Fruit fly (Drosophila melanogaster) whole organism, wandering third instar larva: ENCODE data around the gene frm.

Experiments
- Mio ChIP-seq: sonication (Bioruptor generic); optimal IDR thresholded peaks from 2 replicates; lab custom pipeline; 2016; ENCODE audit warnings: missing biosample characterization, missing genetic modification characterization
- dl ChIP-seq, 2 experiments: fragments of 175-275, 200-275 bp in 1 of 2; fragments of 200-275 bp in 1 of 2; sonication (Bioruptor generic); optimal IDR thresholded peaks; lab custom pipeline; 2018; ENCODE audit warnings: mild to moderate bottlenecking in 2 of 2, missing biosample characterization in 2 of 2, missing genetic modification characterization in 2 of 2, moderate library complexity in 2 of 2; ENCODE audit not compliant: partially characterized antibody in 2 of 2, insufficient read depth in 1 of 2
- dmrt93B ChIP-seq: fragments of 200-800 bp; sonication (Bioruptor generic); optimal IDR thresholded peaks from 2 replicates; lab custom pipeline; 2018; ENCODE audit warnings: missing biosample characterization, mild to moderate bottlenecking, missing genetic modification characterization
- lola ChIP-seq: fragments of >200 bp; optimal IDR thresholded peaks from 2 replicates; lab custom pipeline; 2017; ENCODE audit warnings: missing biosample characterization, missing genetic modification characterization
- usp ChIP-seq: fragments of >200 bp; optimal IDR thresholded peaks from 2 replicates; lab custom pipeline; 2017; ENCODE audit warnings: missing biosample characterization, missing genetic modification characterization

dm6 chr3L:5563309-5564182 lies 12.6 kb upstream of the frm start, which contains the start of the genes ScsbetaG and Sras:
- TF ChIP-seq lola (no peak), Mio (GFP tag; lab: Kevin White, UChicago) (no peak), usp (GFP tag; lab: Kevin White, UChicago) (no peak), dl (GFP tag; optimal IDR thresholded peaks at IDR 0.05; lab: Kevin White, UChicago; ENCODE audit: insufficient read depth in 1 of 2, partially characterized antibody in 2 of 2) (no peak), dmrt93B (GFP tag; lab: Kevin White, UChicago) (no peak)
